Worm (Caenorhabditis elegans): ENCODE results near the gene enee-1.

The enee-1 gene

ce11 chrII:31521-31920 is 7.1 kb downstream of the enee-1 start, which contains the start of the genes F23F1.5 and fbxc-54:
Gene F23F1.5 (minus strand): TSS chrII:31584.
Gene fbxc-54 (plus strand): TSS chrII:31719.
- no peak for TF ChIP-seq W03F9.2 (tag; optimal IDR thresholded peaks at IDR 0.05)
- TF ChIP-seq dao-5 (tag; optimal IDR thresholded peaks at IDR 0.05): no peak
- no peak for TF ChIP-seq him-1 (tag; optimal IDR thresholded peaks at IDR 0.05)

ce11 chrII:33904-34303 is 9.4 kb downstream of the enee-1 start, which contains the start of gene F23F1.2:
Gene F23F1.2 (plus strand): TSS chrII:34204.
- TF ChIP-seq him-1 (tag; optimal IDR thresholded peaks at IDR 0.05) (no peak), dao-5 (tag; optimal IDR thresholded peaks at IDR 0.05) (no peak), W03F9.2 (tag; optimal IDR thresholded peaks at IDR 0.05) (no peak)

ce11 chrII:37213-37612 is 12.7 kb downstream of the enee-1 start, which contains the start of gene F23F1.6:
Gene F23F1.6 (minus strand): TSS chrII:37313.
- TF ChIP-seq W03F9.2 (tag; optimal IDR thresholded peaks at IDR 0.05) (no peak), dao-5 (tag; optimal IDR thresholded peaks at IDR 0.05) (no peak), him-1 (tag; optimal IDR thresholded peaks at IDR 0.05) (no peak)

- TF ChIP-seq him-1 (tag; optimal IDR thresholded peaks at IDR 0.05) (no peak), dao-5 (tag; optimal IDR thresholded peaks at IDR 0.05) (no peak), W03F9.2 (tag; optimal IDR thresholded peaks at IDR 0.05) (no peak)
These were observed 15.0 kb downstream of the enee-1 start, which contains the start of gene spp-24 for ce11 chrII:39437-39836. Gene spp-24 (minus strand): TSS chrII:39537.

- TF ChIP-seq W03F9.2 (tag; optimal IDR thresholded peaks at IDR 0.05) (no peak), dao-5 (tag; optimal IDR thresholded peaks at IDR 0.05) (no peak), him-1 (tag; optimal IDR thresholded peaks at IDR 0.05) (no peak)
These were observed 17.4 kb downstream of the enee-1 start, which contains the start of gene F23F1.10 for ce11 chrII:41914-42313. Gene F23F1.10 (minus strand): TSS chrII:41982.

ce11 chrII:43640-44039 is 19.2 kb downstream of the enee-1 start, which contains the start of gene nfyc-1:
Gene nfyc-1 (plus strand): TSS chrII:43907.
- TF ChIP-seq him-1 (tag; optimal IDR thresholded peaks at IDR 0.05): no peak
- TF ChIP-seq dao-5 (tag; optimal IDR thresholded peaks at IDR 0.05): no peak
- TF ChIP-seq W03F9.2 (tag; optimal IDR thresholded peaks at IDR 0.05): peak; percentile 79

ce11 chrII:44740-45139 is 20.3 kb downstream of the enee-1 start, which contains the start of gene rpoa-49:
Gene rpoa-49 (plus strand): TSS chrII:45040.
- TF ChIP-seq dao-5 (tag; optimal IDR thresholded peaks at IDR 0.05) (no peak), W03F9.2 (tag; optimal IDR thresholded peaks at IDR 0.05) (no peak), him-1 (tag; optimal IDR thresholded peaks at IDR 0.05) (no peak)

ce11 chrII:46116-46515 is 21.6 kb downstream of the enee-1 start, which contains the start of gene rpt-4:
Gene rpt-4 (minus strand): TSS chrII:46216.
- no peak for TF ChIP-seq him-1 (tag; optimal IDR thresholded peaks at IDR 0.05)
- no peak for TF ChIP-seq W03F9.2 (tag; optimal IDR thresholded peaks at IDR 0.05)
- no peak for TF ChIP-seq dao-5 (tag; optimal IDR thresholded peaks at IDR 0.05)

- TF ChIP-seq W03F9.2 (tag; optimal IDR thresholded peaks at IDR 0.05): no peak
- no peak for TF ChIP-seq dao-5 (tag; optimal IDR thresholded peaks at IDR 0.05)
- no peak for TF ChIP-seq him-1 (tag; optimal IDR thresholded peaks at IDR 0.05)
These were observed 22.8 kb downstream of the enee-1 start, which contains the start of gene C23H3.5 for ce11 chrII:47280-47679. Gene C23H3.5 (plus strand): TSS chrII:47580.

ce11 chrII:50862-51261 is 26.4 kb downstream of the enee-1 start:
- no peak for TF ChIP-seq him-1 (tag; optimal IDR thresholded peaks at IDR 0.05)
- no peak for TF ChIP-seq dao-5 (tag; optimal IDR thresholded peaks at IDR 0.05)
- no peak for TF ChIP-seq W03F9.2 (tag; optimal IDR thresholded peaks at IDR 0.05)

ce11 chrII:51352-51751 is 26.9 kb downstream of the enee-1 start, which contains the start of gene sptl-1:
Gene sptl-1 (plus strand): TSS chrII:51652.
- no peak for TF ChIP-seq dao-5 (tag; optimal IDR thresholded peaks at IDR 0.05)
- TF ChIP-seq him-1 (tag; optimal IDR thresholded peaks at IDR 0.05): no peak
- TF ChIP-seq W03F9.2 (tag; optimal IDR thresholded peaks at IDR 0.05): no peak

- TF ChIP-seq dao-5 (tag; optimal IDR thresholded peaks at IDR 0.05) (no peak), him-1 (tag; optimal IDR thresholded peaks at IDR 0.05) (no peak), W03F9.2 (tag; optimal IDR thresholded peaks at IDR 0.05) (no peak)
These were observed 30.7 kb downstream of the enee-1 start, which contains the start of gene tre-5 for ce11 chrII:55204-55603. Gene tre-5 (minus strand): TSS chrII:55304.

- TF ChIP-seq W03F9.2 (tag; optimal IDR thresholded peaks at IDR 0.05) (no peak), dao-5 (tag; optimal IDR thresholded peaks at IDR 0.05) (no peak), him-1 (tag; optimal IDR thresholded peaks at IDR 0.05) (no peak)
These were observed 32.9 kb downstream of the enee-1 start, which contains the start of gene ascc-1 for ce11 chrII:57370-57769. Gene ascc-1 (plus strand): TSS chrII:57670.

- TF ChIP-seq dao-5 (tag; optimal IDR thresholded peaks at IDR 0.05) (no peak), him-1 (tag; optimal IDR thresholded peaks at IDR 0.05) (no peak), W03F9.2 (tag; optimal IDR thresholded peaks at IDR 0.05) (no peak)
These were observed 33.4 kb downstream of the enee-1 start for ce11 chrII:57873-58272.

ce11 chrII:60049-60448 is 35.6 kb downstream of the enee-1 start:
- TF ChIP-seq dao-5 (tag; optimal IDR thresholded peaks at IDR 0.05): no peak

Measured in whole organism, L4/young adult.